Worm (Caenorhabditis elegans): ENCODE results near the gene ttr-28.
"Not testable (repeated sequence)": the region's sequence is repeated elsewhere in the genome, so short reads cannot be mapped to it uniquely, and the experiment has no call there.

ttr-28 gene

DNA sequence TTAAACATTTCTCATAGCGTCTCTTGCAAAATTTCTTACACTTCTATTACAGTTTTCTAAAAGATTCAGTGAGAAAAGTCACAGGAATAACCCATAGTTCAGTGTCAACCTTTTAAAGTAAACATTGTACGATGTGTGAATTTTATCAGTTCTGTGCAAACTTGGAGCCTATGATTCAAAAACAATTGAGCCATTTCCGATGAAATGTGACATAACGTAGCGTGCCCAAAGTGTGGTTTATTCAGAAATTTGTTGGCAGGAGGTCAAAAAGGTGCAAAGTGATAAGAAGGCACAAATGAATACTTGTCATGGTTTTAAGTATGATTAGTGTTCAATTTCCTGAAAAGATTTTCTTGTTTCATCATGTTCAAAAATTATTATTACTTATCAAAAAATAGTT, 27.4 kb downstream of the ttr-28 start:
- TF ChIP-seq unc-62 (GFP tag; optimal IDR thresholded peaks at IDR 0.05): no peak

DNA sequence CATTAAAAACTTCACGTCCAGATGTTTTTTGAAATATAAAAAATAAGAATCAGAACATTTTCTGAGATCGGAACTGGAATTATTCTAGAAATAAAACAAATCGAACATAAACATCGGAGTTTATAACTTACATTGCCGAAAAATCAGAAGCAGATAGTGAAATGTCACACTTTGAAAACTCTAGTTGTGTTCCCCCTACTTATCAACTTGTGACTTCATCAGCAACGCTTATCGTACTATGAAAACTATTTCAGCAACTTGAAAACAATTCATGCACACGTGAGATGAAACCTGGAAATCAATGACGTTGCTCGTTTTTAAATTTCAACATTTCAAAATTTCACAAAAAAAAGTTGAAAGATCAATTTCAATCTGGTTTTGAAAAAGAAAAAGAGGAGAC, 28.3 kb downstream of the ttr-28 start:
- no peak for TF ChIP-seq unc-62 (GFP tag; optimal IDR thresholded peaks at IDR 0.05)

DNA sequence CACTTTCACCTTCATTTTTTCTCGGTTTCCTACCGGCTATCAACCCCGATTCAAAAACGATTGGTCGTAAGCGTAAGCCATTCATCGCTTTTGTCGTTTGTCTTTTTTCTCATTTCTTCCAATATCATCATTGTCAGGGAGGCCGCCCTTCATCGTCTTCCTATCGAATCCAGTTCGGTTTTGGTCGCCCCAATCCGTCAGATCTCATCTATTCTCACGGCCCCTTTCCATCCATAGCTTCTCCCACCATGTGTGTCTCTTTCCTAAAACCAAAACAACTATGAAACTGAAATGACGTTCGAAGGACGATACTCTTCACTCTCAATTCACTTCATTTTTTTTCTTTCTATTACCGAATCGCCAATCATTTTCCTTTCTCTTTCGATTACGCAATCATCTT, 29.1 kb downstream of the ttr-28 start:
- no peak for TF ChIP-seq unc-62 (GFP tag; optimal IDR thresholded peaks at IDR 0.05)

DNA sequence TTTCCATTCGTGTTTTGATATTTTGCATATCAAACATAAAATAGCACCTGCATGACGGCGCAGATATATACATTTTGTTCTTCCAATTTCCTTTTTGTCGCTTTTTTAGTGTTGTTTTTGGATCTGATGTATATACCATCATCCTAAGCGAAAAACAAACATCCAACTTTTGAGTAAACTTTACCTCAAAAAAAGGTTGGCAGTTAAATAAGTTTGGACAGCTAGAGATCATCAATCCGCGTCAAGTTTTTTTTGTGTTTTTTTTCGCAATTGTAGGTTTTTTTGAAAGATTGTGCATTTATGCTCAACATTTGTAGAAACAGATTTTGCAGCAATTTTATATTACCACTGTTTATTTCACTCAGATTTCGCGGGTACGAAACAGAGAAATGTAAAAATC, 33.2 kb downstream of the ttr-28 start, which contains the start of gene bus-19:
Gene bus-19, plus strand, starts transcription at position 301 of the 400 bp plus-strand sequence.
- no peak for TF ChIP-seq unc-62 (GFP tag; optimal IDR thresholded peaks at IDR 0.05)

DNA sequence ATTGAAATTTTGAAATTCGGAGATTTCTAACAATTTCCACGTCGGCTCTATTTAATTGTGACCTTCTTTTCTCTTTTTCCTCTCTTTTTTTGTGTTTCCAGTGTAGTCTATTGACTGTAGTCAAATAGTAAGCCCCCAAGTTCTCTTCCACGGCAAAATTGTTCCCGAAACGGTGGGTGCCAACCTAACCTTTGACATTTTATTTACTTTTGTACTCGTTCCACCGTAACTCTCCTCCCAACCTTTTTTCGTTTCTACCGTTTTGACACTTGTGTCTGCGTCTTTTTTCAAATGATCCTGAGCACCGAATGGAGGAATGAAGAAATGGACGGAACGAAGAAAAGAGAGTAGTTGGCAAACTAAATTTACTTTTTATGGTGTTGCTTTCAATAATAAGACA, 34.2 kb downstream of the ttr-28 start:
- TF ChIP-seq unc-62 (GFP tag; optimal IDR thresholded peaks at IDR 0.05): no peak

DNA sequence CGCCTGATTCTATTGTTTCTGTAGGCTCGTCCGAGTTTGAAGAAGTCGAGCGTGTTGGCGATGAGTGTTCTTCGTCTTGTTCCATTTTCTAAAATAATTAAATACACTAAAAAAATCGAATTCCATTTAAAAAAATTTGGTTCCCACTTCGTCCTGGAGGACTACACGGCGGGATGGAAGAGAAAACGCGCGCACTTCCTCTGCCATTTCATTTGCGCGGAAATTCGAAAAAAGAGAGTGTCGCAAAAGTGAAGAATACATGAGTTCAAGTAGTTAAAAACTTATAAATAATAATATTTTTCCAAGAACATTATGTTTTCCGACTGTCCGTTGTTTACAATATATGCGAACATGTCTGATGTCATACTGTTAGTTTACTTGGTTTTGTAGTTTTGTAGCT, 35.0 kb downstream of the ttr-28 start, which contains the start of gene T07F10.3:
Gene T07F10.3, minus strand, starts transcription at position 98 of the 400 bp plus-strand sequence.
- TF ChIP-seq unc-62 (GFP tag; optimal IDR thresholded peaks at IDR 0.05): no peak

DNA sequence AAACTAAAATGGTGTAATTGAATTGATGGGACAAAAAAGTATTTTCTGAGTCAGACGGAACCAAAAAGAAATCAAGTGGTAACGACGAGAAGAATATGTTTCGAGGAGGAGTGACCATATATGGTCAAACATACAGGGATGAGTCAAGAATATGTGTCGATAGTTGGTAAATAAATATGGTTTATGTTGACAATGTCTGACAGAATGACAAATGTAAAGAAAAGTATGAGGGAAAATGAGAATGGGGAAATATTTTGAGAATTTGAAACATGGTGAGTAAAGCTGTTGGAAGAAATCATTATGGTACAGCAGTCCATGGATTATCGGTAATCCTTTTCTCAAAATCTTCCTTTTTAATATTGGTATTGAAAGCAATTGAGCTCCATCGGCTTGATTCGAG, 37.0 kb downstream of the ttr-28 start, which contains the start of gene nspg-1:
Gene nspg-1, minus strand, starts transcription at position 101 of the 400 bp plus-strand sequence.
- no peak for TF ChIP-seq unc-62 (GFP tag; optimal IDR thresholded peaks at IDR 0.05)

DNA sequence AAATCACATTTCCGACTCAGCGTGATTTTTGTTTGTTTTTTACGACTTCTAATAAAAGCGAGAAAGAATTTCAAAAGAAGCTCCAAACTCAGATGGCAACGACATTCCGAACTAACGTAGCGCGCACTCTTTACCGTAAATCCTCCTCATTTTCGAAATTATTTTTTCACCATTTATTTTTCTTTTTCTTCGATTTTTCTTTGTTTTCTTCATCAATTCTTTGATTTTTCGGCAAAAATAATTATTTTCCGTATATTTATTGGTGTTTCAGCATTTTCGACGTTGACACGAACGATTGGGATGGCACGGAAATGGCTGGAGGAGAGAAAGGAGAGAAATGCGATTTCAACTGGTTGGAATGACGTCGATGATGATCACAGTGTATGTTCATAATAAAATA, 39.4 kb downstream of the ttr-28 start, which contains the start of gene T07F10.5:
Gene T07F10.5, plus strand, starts transcription at position 301 of the 400 bp plus-strand sequence.
- not testable (repeated sequence) for TF ChIP-seq unc-62 (GFP tag; optimal IDR thresholded peaks at IDR 0.05)

DNA sequence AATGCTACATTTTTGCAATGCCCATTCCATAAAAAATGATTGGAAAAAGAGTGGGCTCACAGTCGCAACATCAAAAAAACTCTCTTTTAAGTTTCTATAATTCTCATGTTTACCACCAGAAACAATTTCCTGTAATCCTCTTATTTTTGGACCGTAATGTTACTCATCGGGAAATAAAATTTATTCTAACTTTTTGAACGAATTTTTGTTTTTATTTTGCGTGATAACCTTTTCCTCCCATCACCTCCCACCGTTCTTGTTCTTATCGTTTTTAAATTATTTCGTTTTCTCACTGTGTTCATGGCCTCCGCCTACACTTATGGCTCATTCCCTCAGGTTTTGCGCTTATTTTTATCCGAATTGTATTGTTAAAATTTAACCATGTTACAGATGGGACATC, 45.8 kb downstream of the ttr-28 start, which contains the start of gene anp-1:
Gene anp-1, plus strand, starts transcription at position 301 of the 400 bp plus-strand sequence.
- no peak for TF ChIP-seq unc-62 (GFP tag; optimal IDR thresholded peaks at IDR 0.05)

DNA sequence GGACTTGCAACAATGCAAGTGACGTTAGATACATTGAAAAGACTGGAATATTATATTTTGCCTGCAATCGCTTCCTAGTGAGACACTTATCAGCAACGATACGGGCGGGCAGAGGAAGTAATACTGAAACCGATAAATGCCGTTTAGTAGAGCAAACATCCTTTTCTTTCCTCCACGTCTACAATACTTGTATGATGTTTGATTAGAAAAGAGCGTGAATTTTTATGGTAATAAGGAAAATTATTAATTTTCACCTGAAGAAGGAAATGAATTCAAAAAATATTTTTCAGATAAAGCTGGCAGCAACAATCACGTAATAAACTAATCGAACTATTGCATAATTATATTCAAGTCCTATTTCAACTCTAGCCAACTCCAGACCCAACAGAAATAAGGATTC, 50.2 kb downstream of the ttr-28 start, which contains the start of gene C44H9.7:
Gene C44H9.7, minus strand, starts transcription at position 101 of the 400 bp plus-strand sequence.
- no peak for TF ChIP-seq unc-62 (GFP tag; optimal IDR thresholded peaks at IDR 0.05)

Measured in whole organism, dauer.